Worm (Caenorhabditis elegans): ENCODE measurements around the gene C14C6.3.

Gene C14C6.3

DNA sequence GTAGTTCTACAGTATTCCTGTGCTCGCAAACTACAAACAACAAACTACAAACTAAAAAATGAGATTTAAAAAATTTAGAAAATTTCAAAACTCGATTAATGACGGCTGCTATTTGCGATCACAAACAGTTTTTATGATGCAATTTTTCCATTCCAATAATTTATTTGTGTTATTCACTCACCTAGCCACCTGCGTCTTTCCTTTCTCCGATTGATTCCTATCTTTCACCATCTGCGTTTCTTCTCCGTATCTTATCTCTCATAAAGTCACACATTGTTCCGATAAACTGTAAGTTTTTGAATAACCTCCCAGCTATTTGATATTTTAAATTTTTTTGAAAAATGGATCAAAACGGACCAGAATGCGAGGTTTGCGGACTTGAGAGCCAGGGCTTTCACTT, 9.1 kb upstream of the C14C6.3 start, which contains the start of gene nhr-132:
Gene nhr-132, plus strand, starts transcription at position 271 of the 400 bp plus-strand sequence.
- no peak for TF ChIP-seq sea-1 (GFP tag; conservative IDR thresholded peaks at IDR 0.05)
- TF ChIP-seq tra-4 (tag; optimal IDR thresholded peaks at IDR 0.05): no peak
- TF ChIP-seq aly-1 (tag; optimal IDR thresholded peaks at IDR 0.05): no peak
- no peak for TF ChIP-seq ama-1 (optimal IDR thresholded peaks at IDR 0.05)
- TF ChIP-seq tbx-37 (GFP tag; conservative IDR thresholded peaks at IDR 0.05): no peak
- TF ChIP-seq flt-1 (GFP tag; IDR thresholded peaks at IDR 0.05): no peak
- TF ChIP-seq hnd-1 (tag; optimal IDR thresholded peaks at IDR 0.05): no peak
- no peak for TF ChIP-seq ceh-36 (tag; optimal IDR thresholded peaks at IDR 0.05)
- no peak for TF ChIP-seq ceh-13 (GFP tag; optimal IDR thresholded peaks at IDR 0.05)
- TF ChIP-seq pes-1 (GFP tag; IDR thresholded peaks at IDR 0.05): no peak
- TF ChIP-seq B0310.2 (tag; optimal IDR thresholded peaks at IDR 0.05): no peak
- no peak for TF ChIP-seq hmg-4 (GFP tag; optimal IDR thresholded peaks at IDR 0.05)
- no peak for TF ChIP-seq ets-7 (tag; optimal IDR thresholded peaks at IDR 0.05)
- TF ChIP-seq tbx-11 (GFP tag; IDR thresholded peaks at IDR 0.05): no peak
- no peak for TF ChIP-seq scrt-1 (GFP tag; IDR thresholded peaks at IDR 0.05)
- TF ChIP-seq hmbx-1 (tag; optimal IDR thresholded peaks at IDR 0.05): no peak

DNA sequence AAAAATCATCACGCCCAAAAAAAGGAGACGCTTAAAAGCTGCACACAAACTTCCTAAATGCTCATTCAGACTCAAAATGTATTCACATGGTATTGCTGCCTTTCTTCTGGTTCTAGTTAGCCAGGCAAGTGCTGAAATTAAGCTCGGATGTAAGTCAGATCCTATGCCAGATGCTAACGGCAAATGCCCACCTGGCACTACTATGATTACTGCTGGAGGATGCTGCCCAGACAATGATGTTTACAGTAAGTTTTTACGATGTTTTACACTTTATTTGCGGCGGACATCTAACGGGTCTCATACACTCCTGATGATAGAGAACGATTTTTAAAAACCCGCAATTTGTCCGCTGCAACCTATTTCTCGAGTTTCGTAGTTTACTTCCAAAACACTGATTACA, 6.7 kb upstream of the C14C6.3 start, which contains the start of gene C14C6.5:
Gene C14C6.5, plus strand, starts transcription at position 58 of the 400 bp plus-strand sequence.
- no peak for TF ChIP-seq ets-7 (tag; optimal IDR thresholded peaks at IDR 0.05)

DNA sequence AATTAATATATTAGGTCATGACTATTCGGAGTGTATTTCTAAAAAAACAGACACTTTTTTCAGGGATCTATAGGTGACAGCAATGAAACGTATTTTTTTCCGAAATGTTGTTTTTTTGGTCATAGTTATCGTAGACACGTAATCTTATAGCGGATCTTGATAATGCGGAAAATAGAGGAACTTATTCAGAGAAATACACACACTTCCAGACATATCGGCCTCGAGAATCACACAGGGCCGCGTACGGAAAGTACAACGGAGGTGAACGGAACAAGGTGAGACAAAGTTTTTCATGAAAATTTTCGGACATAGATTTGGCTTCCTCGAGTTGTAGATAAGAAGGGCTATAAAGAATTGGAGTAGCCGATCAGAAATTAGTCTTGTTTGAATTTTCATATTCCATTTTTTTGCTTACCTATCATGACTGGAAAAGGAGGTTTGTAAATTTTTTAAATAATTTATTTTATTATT, 4.2 kb upstream of the C14C6.3 start, which contains the start of gene nhr-155:
Gene nhr-155, plus strand, starts transcription at position 421 of the 471 bp plus-strand sequence.
- TF ChIP-seq F13C5.2 (tag; optimal IDR thresholded peaks at IDR 0.05): no peak
- TF ChIP-seq ceh-36 (tag; optimal IDR thresholded peaks at IDR 0.05): no peak
- no peak for TF ChIP-seq hmg-4 (GFP tag; optimal IDR thresholded peaks at IDR 0.05)
- no peak for TF ChIP-seq tbx-37 (GFP tag; conservative IDR thresholded peaks at IDR 0.05)
- TF ChIP-seq ama-1 (optimal IDR thresholded peaks at IDR 0.05): no peak
- TF ChIP-seq tra-4 (tag; optimal IDR thresholded peaks at IDR 0.05): no peak
- TF ChIP-seq sea-1 (GFP tag; conservative IDR thresholded peaks at IDR 0.05): no peak
- TF ChIP-seq ceh-13 (GFP tag; optimal IDR thresholded peaks at IDR 0.05): no peak
- TF ChIP-seq hmbx-1 (tag; optimal IDR thresholded peaks at IDR 0.05): no peak
- no peak for TF ChIP-seq B0310.2 (tag; optimal IDR thresholded peaks at IDR 0.05)
- no peak for TF ChIP-seq ets-7 (tag; optimal IDR thresholded peaks at IDR 0.05)
- TF ChIP-seq flt-1 (GFP tag; IDR thresholded peaks at IDR 0.05): no peak
- no peak for TF ChIP-seq pes-1 (GFP tag; IDR thresholded peaks at IDR 0.05)
- no peak for TF ChIP-seq aly-1 (tag; optimal IDR thresholded peaks at IDR 0.05)

DNA sequence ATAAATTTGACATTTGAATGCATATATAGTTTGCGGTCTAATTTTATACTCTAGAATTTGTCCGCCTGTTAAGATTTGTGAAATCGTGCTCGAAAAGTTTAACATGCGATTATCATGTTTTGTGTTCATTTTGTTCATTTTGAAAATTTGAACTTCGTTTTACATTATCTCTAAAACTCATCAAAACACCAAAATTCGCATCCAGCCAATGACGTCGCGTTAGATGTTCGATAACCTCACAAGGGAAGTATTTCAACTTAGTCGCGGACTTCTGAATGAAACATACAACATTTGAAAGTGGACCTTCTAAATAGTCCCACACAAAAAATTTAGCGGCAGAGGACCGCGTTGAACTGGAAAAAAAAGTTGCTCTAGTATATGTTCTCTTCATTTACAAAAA, 1.8 kb upstream of the C14C6.3 start:
- no peak for TF ChIP-seq ceh-13 (GFP tag; optimal IDR thresholded peaks at IDR 0.05)
- TF ChIP-seq flt-1 (GFP tag; IDR thresholded peaks at IDR 0.05): no peak
- TF ChIP-seq hmbx-1 (tag; optimal IDR thresholded peaks at IDR 0.05): no peak
- TF ChIP-seq pes-1 (GFP tag; IDR thresholded peaks at IDR 0.05): no peak
- TF ChIP-seq tbx-37 (GFP tag; conservative IDR thresholded peaks at IDR 0.05): no peak
- TF ChIP-seq F13C5.2 (tag; optimal IDR thresholded peaks at IDR 0.05): no peak
- no peak for TF ChIP-seq scrt-1 (GFP tag; IDR thresholded peaks at IDR 0.05)

DNA sequence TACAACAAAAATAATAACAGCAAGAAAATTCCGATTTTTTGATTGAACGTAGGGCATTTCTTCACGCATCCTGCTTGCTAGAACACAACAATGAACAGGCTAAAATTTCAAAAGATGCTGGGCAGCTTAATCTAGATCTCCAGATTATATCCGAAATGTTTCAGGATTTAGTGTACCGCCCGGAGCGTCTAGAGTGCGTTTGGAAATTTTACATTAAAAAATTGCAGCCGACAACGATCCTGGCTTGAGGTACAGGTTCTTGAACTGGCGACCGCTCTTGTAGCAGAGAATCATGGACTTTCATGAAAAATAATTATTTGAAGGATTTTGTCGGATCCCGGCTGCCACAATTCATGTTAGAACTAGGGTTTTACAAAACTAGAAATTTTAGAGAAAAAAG, 4.7 kb downstream of the C14C6.3 start, which contains the start of gene C14C6.6:
Gene C14C6.6, minus strand, starts transcription at position 101 of the 400 bp plus-strand sequence.
- TF ChIP-seq pes-1 (GFP tag; IDR thresholded peaks at IDR 0.05) (no peak), hmg-4 (GFP tag; optimal IDR thresholded peaks at IDR 0.05) (no peak), F13C5.2 (tag; optimal IDR thresholded peaks at IDR 0.05) (no peak), hmbx-1 (tag; optimal IDR thresholded peaks at IDR 0.05) (no peak), ets-7 (tag; optimal IDR thresholded peaks at IDR 0.05) (no peak), flt-1 (GFP tag; IDR thresholded peaks at IDR 0.05) (no peak), tbx-37 (GFP tag; conservative IDR thresholded peaks at IDR 0.05) (no peak), scrt-1 (GFP tag; IDR thresholded peaks at IDR 0.05) (no peak), tra-4 (tag; optimal IDR thresholded peaks at IDR 0.05) (no peak), sea-1 (GFP tag; conservative IDR thresholded peaks at IDR 0.05) (no peak), B0310.2 (tag; optimal IDR thresholded peaks at IDR 0.05) (no peak), aly-1 (tag; optimal IDR thresholded peaks at IDR 0.05) (no peak), tbx-11 (GFP tag; IDR thresholded peaks at IDR 0.05) (no peak)

DNA sequence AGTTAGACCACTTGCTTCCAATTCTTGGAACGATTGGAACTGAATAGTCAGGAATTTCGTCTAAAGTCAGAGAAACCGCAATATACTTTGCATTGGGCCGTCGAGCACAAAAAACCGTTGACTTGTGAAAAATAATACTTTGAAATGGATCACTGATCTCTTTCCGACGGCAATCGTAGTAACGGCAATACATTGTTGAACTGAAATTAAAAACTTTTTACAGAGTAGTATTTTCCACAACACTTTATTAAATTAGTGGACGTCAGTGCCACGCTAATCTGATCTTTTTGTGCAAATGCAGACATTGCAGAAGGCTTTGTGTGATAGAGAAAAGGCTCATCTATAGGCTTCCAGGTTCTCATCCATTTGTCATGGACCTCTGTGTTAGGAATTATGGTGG, 9.1 kb downstream of the C14C6.3 start:
- TF ChIP-seq F13C5.2 (tag; optimal IDR thresholded peaks at IDR 0.05) (no peak), hmg-4 (GFP tag; optimal IDR thresholded peaks at IDR 0.05) (no peak), B0310.2 (tag; optimal IDR thresholded peaks at IDR 0.05) (no peak), scrt-1 (GFP tag; IDR thresholded peaks at IDR 0.05) (no peak), ceh-36 (tag; optimal IDR thresholded peaks at IDR 0.05) (no peak), hmbx-1 (tag; optimal IDR thresholded peaks at IDR 0.05) (no peak), pes-1 (GFP tag; IDR thresholded peaks at IDR 0.05) (no peak), flt-1 (GFP tag; IDR thresholded peaks at IDR 0.05) (no peak), ceh-13 (GFP tag; optimal IDR thresholded peaks at IDR 0.05) (no peak), sea-1 (GFP tag; conservative IDR thresholded peaks at IDR 0.05) (no peak), ets-7 (tag; optimal IDR thresholded peaks at IDR 0.05) (no peak), ama-1 (optimal IDR thresholded peaks at IDR 0.05) (no peak), hnd-1 (tag; optimal IDR thresholded peaks at IDR 0.05) (no peak), tbx-37 (GFP tag; conservative IDR thresholded peaks at IDR 0.05) (no peak)

DNA sequence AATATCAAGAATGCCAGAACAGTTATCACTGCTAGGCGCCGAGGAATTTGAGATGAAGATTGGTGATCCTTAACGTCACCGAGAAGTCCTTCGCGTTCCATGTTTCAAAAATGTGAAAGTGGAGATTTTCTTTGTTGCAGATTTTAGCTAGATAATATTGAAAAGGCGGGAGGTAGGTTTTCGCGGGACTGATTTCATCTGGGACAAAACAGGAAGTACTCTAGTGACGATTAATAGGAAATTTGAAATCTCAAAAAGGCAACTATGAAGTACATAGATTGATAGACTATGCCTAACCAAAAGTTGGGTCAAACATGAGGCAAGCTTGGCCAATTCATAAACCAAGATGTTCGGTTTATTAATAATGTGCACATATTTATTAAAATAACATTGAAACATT, 9.8 kb downstream of the C14C6.3 start, which contains the start of gene C14C6.8:
Gene C14C6.8, minus strand, starts transcription at position 101 of the 400 bp plus-strand sequence.
- TF ChIP-seq sea-1 (GFP tag; conservative IDR thresholded peaks at IDR 0.05) (no peak), tbx-37 (GFP tag; conservative IDR thresholded peaks at IDR 0.05) (no peak), tra-4 (tag; optimal IDR thresholded peaks at IDR 0.05) (no peak), F13C5.2 (tag; optimal IDR thresholded peaks at IDR 0.05) (no peak), hnd-1 (tag; optimal IDR thresholded peaks at IDR 0.05) (no peak), ets-7 (tag; optimal IDR thresholded peaks at IDR 0.05) (no peak), ama-1 (optimal IDR thresholded peaks at IDR 0.05) (no peak), hmg-4 (GFP tag; optimal IDR thresholded peaks at IDR 0.05) (no peak), pes-1 (GFP tag; IDR thresholded peaks at IDR 0.05) (no peak)

DNA sequence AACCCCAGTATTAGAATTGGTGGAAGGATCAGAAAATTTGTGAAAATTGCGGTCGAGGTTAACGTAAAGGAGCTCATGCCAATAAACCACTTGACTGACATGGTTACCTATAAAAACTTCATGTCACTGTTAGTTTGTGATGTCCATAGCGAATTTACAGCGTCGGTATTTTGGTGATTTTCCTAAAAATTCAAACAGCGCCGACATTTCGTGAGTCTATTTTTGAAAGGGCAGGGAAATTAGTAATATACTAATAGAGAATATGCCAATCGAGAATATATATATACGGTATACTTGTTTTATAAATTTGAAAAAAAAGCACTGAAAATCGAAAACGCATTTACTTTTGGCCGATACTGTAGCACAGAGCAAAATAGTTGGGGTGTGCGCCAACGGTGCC, 12.8 kb downstream of the C14C6.3 start, which contains the start of gene srx-8:
Gene srx-8, minus strand, starts transcription at position 101 of the 400 bp plus-strand sequence.
- TF ChIP-seq tbx-11 (GFP tag; IDR thresholded peaks at IDR 0.05) (no peak), pes-1 (GFP tag; IDR thresholded peaks at IDR 0.05) (no peak), F13C5.2 (tag; optimal IDR thresholded peaks at IDR 0.05) (no peak), tra-4 (tag; optimal IDR thresholded peaks at IDR 0.05) (no peak)

All from whole organism, early embryonic.